Fruit fly (Drosophila melanogaster) whole organism: ENCODE results near the gene Hip14.

Experiments used
- CG8478 ChIP-seq: fragments of >200 bp; optimal IDR thresholded peaks from 2 replicates; lab custom pipeline; 2018; ENCODE audit warnings: inconsistent platforms
- Dll ChIP-seq: fragments of >200 bp; optimal IDR thresholded peaks from 2 replicates; lab custom pipeline; 2017
- EcR ChIP-seq, 2 experiments: fragments of >200 bp; optimal IDR thresholded peaks; 2 replicates each; lab custom pipeline; 2017; ENCODE audit warnings: missing biosample characterization in 2 of 2, missing genetic modification characterization in 2 of 2, missing genetic modification reagents in 2 of 2
- pan ChIP-seq: fragments of >200 bp; optimal IDR thresholded peaks from 2 replicates; lab custom pipeline; 2017
- psq ChIP-seq: fragments of >200 bp; optimal IDR thresholded peaks from 2 replicates; lab custom pipeline; 2017
- usp ChIP-seq: fragments of >200 bp; optimal IDR thresholded peaks from 2 replicates; lab custom pipeline; 2017; ENCODE audit warnings: missing biosample characterization, missing genetic modification characterization, mixed read lengths

DNA sequence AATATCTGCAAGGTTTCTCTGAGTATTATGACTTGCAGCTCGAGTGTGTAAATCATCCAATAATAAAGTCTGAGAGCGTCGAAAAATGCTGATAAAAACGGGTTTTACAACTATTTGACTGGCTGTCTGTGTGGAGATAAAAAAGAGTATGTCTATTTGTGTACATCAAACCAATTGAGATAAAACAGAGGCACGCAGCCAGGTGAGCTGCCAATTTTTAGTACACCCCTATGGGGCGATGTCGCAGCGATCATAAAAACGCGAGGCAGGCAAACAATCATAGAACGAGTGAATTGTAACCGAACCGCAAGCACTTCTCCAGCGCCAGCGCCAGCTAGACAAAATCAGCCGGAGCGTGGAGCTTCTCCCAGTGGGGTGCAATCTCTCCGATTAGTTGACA is 8.1 kb upstream of the Hip14 start, which contains the start of gene CG17027:
- no peak for TF ChIP-seq usp
- no peak for TF ChIP-seq CG8478
- TF ChIP-seq pan (lab: Kevin White, UChicago): no peak
- no peak for TF ChIP-seq EcR (GFP tag; optimal IDR thresholded peaks at IDR 0.05; lab: Kevin White, UChicago)
- TF ChIP-seq psq (lab: Kevin White, UChicago): no peak
- TF ChIP-seq Dll (lab: Kevin White, UChicago): no peak
